Worm (Caenorhabditis elegans) whole organism, L1 larva: ENCODE results near the gene Y57G11C.33.

Experiments used
- C16A3.4 ChIP-seq: fragments of 150-350 bp; optimal IDR thresholded peaks from 2 replicates; lab custom pipeline; 2014; ENCODE audit warnings: missing biosample characterization, missing genetic modification characterization
- ets-5 ChIP-seq: fragments of 200-800 bp; sonication (Bioruptor generic); IDR thresholded peaks from 2 replicates; pipeline ENCODE4 v1.3.6; 2022; ENCODE audit warnings: missing genetic modification characterization, missing compliant biosample characterization
- isw-1 ChIP-seq: fragments of 200-800 bp; sonication (Bioruptor generic); IDR thresholded peaks from 2 replicates; pipeline ENCODE4 v1.3.6; 2022; ENCODE audit warnings: missing genetic modification characterization, missing compliant biosample characterization
- jun-1 ChIP-seq: fragments of 150-350 bp; optimal IDR thresholded peaks from 2 replicates; lab custom pipeline; 2014; ENCODE audit warnings: missing biosample characterization, missing genetic modification reagents, missing genetic modification characterization
- lin-13 ChIP-seq: fragments of 150-350 bp; optimal IDR thresholded peaks from 2 replicates; lab custom pipeline; 2014; ENCODE audit warnings: missing biosample characterization, missing genetic modification reagents, missing genetic modification characterization
- lin-35 ChIP-seq, 2 experiments: fragments of 150-350 bp; optimal IDR thresholded peaks; 2 replicates each; lab custom pipeline; 2014; ENCODE audit warnings: missing biosample characterization in 2 of 2, missing genetic modification characterization in 2 of 2, missing genetic modification reagents in 2 of 2
- mdl-1 ChIP-seq, 2 experiments: fragments of 150-350 bp; optimal IDR thresholded peaks; 2 replicates each; lab custom pipeline; 2014 to 2017; ENCODE audit warnings: missing biosample characterization in 2 of 2, missing genetic modification characterization in 2 of 2, inconsistent platforms in 1 of 2
- nhr-11 ChIP-seq: fragments of 150-350 bp; optimal IDR thresholded peaks from 2 replicates; lab custom pipeline; 2014; ENCODE audit warnings: missing biosample characterization, missing genetic modification characterization
- nhr-237 ChIP-seq: fragments of 150-350 bp; optimal IDR thresholded peaks from 2 replicates; lab custom pipeline; 2014; ENCODE audit warnings: missing biosample characterization, missing genetic modification characterization
- nhr-76 ChIP-seq: sonication (generic microtip); optimal IDR thresholded peaks from 2 replicates; lab custom pipeline; 2017; ENCODE audit warnings: missing biosample characterization, missing genetic modification characterization
- tbx-2 ChIP-seq: sonication (generic microtip); optimal IDR thresholded peaks from 2 replicates; lab custom pipeline; 2016; ENCODE audit warnings: missing genetic modification characterization, missing compliant biosample characterization
- vab-15 ChIP-seq: sonication (generic microtip); optimal IDR thresholded peaks from 2 replicates; lab custom pipeline; 2017; ENCODE audit warnings: missing genotype, mild to moderate bottlenecking, missing genetic modification characterization, missing compliant biosample characterization

DNA sequence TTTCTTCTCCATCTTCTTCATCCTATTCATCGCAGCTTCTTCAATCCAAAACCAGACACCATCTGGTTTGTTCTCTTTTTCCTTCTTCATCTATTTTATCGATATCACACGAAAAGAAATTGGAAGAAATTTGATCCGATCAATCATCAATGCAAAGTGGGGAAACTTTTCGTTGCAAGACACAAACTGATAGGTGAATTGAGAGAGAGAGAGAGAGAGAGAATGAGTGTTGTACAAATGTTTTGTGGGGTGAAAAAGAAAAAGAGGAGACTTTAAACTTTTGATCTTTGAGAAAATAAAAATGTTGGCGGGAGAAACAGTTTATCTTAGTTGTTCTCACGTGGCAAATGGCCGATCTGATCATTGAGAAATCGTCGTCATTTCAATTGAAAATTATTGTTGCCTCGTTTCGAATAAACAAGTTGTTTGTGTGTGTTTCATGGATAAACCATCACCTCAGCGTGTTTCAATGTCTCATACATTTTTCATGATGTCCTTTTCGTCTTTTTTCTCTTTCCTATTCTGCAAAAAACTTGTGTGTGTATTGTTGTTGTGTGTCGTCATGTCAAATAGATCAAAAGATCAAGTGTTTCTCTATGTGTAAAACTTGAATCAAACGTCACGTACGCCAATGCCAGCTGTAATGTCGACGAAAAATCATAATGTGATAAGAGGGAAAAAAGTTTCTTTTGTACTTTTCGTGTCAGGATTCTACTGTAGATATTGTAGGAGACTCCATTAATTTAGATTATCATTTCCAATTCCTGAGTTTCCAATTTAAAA lies 44.1 kb upstream of the Y57G11C.33 start:
- TF ChIP-seq isw-1 (GFP tag; lab: Robert Waterston, UW) (no peak), jun-1 (tag; lab: Kevin White, UChicago) (peak; percentile 31), vab-15 (tag; lab: Kevin White, UChicago) (peak; percentile 14), mdl-1 (tag; optimal IDR thresholded peaks at IDR 0.05; lab: Kevin White, UChicago) (peak in 1 of 2 experiments; percentile 46), nhr-76 (tag; lab: Kevin White, UChicago) (no peak), C16A3.4 (tag; lab: Kevin White, UChicago) (peak; percentile 34), nhr-11 (tag; lab: Kevin White, UChicago) (no peak), lin-35 (GFP tag; optimal IDR thresholded peaks at IDR 0.05; lab: Kevin White, UChicago) (peak; percentile 35 to 37), lin-13 (GFP tag; lab: Kevin White, UChicago) (no peak), ets-5 (GFP tag; lab: Robert Waterston, UW) (no peak), tbx-2 (tag; lab: Kevin White, UChicago) (peak; percentile 46), nhr-237 (tag; lab: Kevin White, UChicago) (no peak)
